Worm (Caenorhabditis elegans) whole organism, L1 larva: ENCODE results near the gene sap-49.

ENCODE experiments used
- C34B4.2 ChIP-seq: sonication (generic microtip); optimal IDR thresholded peaks from 2 replicates; lab custom pipeline; 2017; ENCODE audit warnings: mild to moderate bottlenecking, missing genetic modification characterization, missing compliant biosample characterization
- blmp-1 ChIP-seq: fragments of 150-350 bp; optimal IDR thresholded peaks from 2 replicates; lab custom pipeline; 2014; ENCODE audit warnings: missing biosample characterization, missing genetic modification characterization
- ceh-82 ChIP-seq, 3 experiments: fragments of 150-350 bp in 1 of 3; sonication (generic microtip) in 2 of 3; optimal IDR thresholded peaks; 2 replicates each; lab custom pipeline; 2014 to 2017; ENCODE audit warnings: missing biosample characterization in 3 of 3, missing genetic modification characterization in 3 of 3
- egl-27 ChIP-seq, 2 experiments: fragments of 150-350 bp in 1 of 2; sonication (generic microtip); optimal IDR thresholded peaks; 3 replicates each; lab custom pipeline; 2017 to 2018; ENCODE audit warnings: missing biosample characterization in 2 of 2, missing genetic modification characterization in 2 of 2, missing genetic modification reagents in 2 of 2
- isw-1 ChIP-seq: fragments of 200-800 bp; sonication (Bioruptor generic); IDR thresholded peaks from 2 replicates; pipeline ENCODE4 v1.3.6; 2022; ENCODE audit warnings: missing genetic modification characterization, missing compliant biosample characterization
- lir-3 ChIP-seq: sonication (generic microtip); optimal IDR thresholded peaks from 2 replicates; lab custom pipeline; 2016; ENCODE audit warnings: mild to moderate bottlenecking, missing genetic modification characterization, moderate library complexity, missing compliant biosample characterization; ENCODE audit not compliant: poor library complexity
- nhr-237 ChIP-seq: fragments of 150-350 bp; optimal IDR thresholded peaks from 2 replicates; lab custom pipeline; 2014; ENCODE audit warnings: missing biosample characterization, missing genetic modification characterization
- nhr-77 ChIP-seq: fragments of 150-350 bp; optimal IDR thresholded peaks from 2 replicates; lab custom pipeline; 2014; ENCODE audit warnings: missing biosample characterization, missing genetic modification characterization
- pqm-1 ChIP-seq: sonication (generic microtip); optimal IDR thresholded peaks from 3 replicates; lab custom pipeline; 2017; ENCODE audit warnings: missing biosample characterization, missing genetic modification characterization
- snpc-4 ChIP-seq: fragments of 150-350 bp; optimal IDR thresholded peaks from 2 replicates; lab custom pipeline; 2014; ENCODE audit warnings: missing biosample characterization, missing genetic modification characterization
- sptf-1 ChIP-seq: fragments of 150-350 bp; optimal IDR thresholded peaks from 2 replicates; lab custom pipeline; 2014; ENCODE audit warnings: missing biosample characterization, missing genetic modification characterization
- unc-130 ChIP-seq: fragments of 150-350 bp; optimal IDR thresholded peaks from 2 replicates; lab custom pipeline; 2017; ENCODE audit warnings: missing biosample characterization, missing genetic modification characterization, inconsistent platforms
- unc-62 ChIP-seq: fragments of 150-350 bp; optimal IDR thresholded peaks from 2 replicates; lab custom pipeline; 2014; ENCODE audit warnings: missing biosample characterization, missing genetic modification reagents, missing genetic modification characterization
- ztf-11 ChIP-seq, 2 experiments: sonication (generic microtip); optimal IDR thresholded peaks; 2 replicates each; lab custom pipeline; 2016 to 2017; ENCODE audit warnings: missing genetic modification characterization in 2 of 2, missing biosample characterization in 1 of 2, missing compliant biosample characterization in 1 of 2

DNA sequence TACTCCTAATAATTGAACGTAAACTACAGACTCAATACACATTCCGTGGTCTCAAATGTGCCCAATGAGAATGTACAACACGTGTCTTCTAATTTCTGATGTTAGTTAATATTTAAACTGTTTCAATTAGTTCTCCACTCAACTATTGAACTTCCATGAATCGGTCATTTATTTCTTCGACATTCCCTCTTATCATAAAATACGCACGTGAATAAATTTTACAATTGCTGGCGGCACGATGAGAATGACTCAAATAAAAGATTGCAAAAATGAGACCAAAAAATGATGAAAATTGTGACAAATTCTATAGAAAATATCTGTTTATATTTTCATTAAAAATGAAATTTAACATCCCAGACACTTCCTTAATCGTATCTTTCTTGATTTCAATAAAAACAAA, 30.8 kb downstream of the sap-49 start:
- TF ChIP-seq ceh-82 (tag; optimal IDR thresholded peaks at IDR 0.05; lab: Kevin White, UChicago) (no peak), nhr-77 (tag; lab: Kevin White, UChicago) (no peak), isw-1 (GFP tag; lab: Robert Waterston, UW) (no peak), egl-27 (tag; optimal IDR thresholded peaks at IDR 0.05; lab: Kevin White, UChicago) (no peak), pqm-1 (tag; lab: Kevin White, UChicago) (no peak), unc-62 (GFP tag; lab: Kevin White, UChicago) (no peak), blmp-1 (no peak), nhr-237 (tag; lab: Kevin White, UChicago) (no peak), C34B4.2 (no peak), unc-130 (tag; lab: Kevin White, UChicago) (no peak), ztf-11 (tag; optimal IDR thresholded peaks at IDR 0.05; lab: Kevin White, UChicago) (no peak), snpc-4 (tag; lab: Kevin White, UChicago) (no peak), sptf-1 (tag; lab: Kevin White, UChicago) (no peak), lir-3 (tag; lab: Kevin White, UChicago) (no peak)
